Fruit fly (Drosophila melanogaster) S2 (cell line): ENCODE data around the gene Prx4.

Experiments used
- CG8478 ChIP-seq: fragments of >200 bp; optimal IDR thresholded peaks from 2 replicates; lab custom pipeline; 2018
- CTCF ChIP-seq, 2 experiments: fragments of >200 bp; optimal IDR thresholded peaks; 2 replicates each; lab custom pipeline; 2018

dm6 chr3L:3036951-3037586 is 5.1 kb upstream of the Prx4 start:
- TF ChIP-seq CG8478 (no peak), CTCF (optimal IDR thresholded peaks at IDR 0.05; lab: Kevin White, UChicago) (no peak)
